Worm (Caenorhabditis elegans) whole organism, L3 larva: ENCODE measurements around the gene msp-49.

Source experiments
- ZK546.5 ChIP-seq: sonication (generic microtip); optimal IDR thresholded peaks from 2 replicates; lab custom pipeline; 2017; ENCODE audit warnings: missing biosample characterization, missing genetic modification characterization
- aly-2 ChIP-seq: fragments of 150-350 bp; optimal IDR thresholded peaks from 2 replicates; lab custom pipeline; 2014; ENCODE audit warnings: missing biosample characterization, missing genetic modification characterization
- ama-1 ChIP-seq: fragments of 150-350 bp; optimal IDR thresholded peaks from 2 replicates; lab custom pipeline; 2018
- ceh-16 ChIP-seq: sonication (generic microtip); optimal IDR thresholded peaks from 2 replicates; lab custom pipeline; 2017; ENCODE audit warnings: missing biosample characterization, missing genetic modification characterization
- ceh-28 ChIP-seq: fragments of 150-350 bp; optimal IDR thresholded peaks from 2 replicates; lab custom pipeline; 2014; ENCODE audit warnings: missing biosample characterization, missing genetic modification reagents, missing genetic modification characterization
- ceh-82 ChIP-seq: fragments of 150-350 bp; optimal IDR thresholded peaks from 2 replicates; lab custom pipeline; 2014; ENCODE audit warnings: missing biosample characterization, missing genetic modification characterization
- egl-5 ChIP-seq: fragments of 150-350 bp; optimal IDR thresholded peaks from 2 replicates; lab custom pipeline; 2017; ENCODE audit warnings: missing biosample characterization, missing genetic modification reagents, missing genetic modification characterization, inconsistent platforms
- elt-1 ChIP-seq: fragments of 150-350 bp; optimal IDR thresholded peaks from 2 replicates; lab custom pipeline; 2014; ENCODE audit warnings: missing biosample characterization, missing genetic modification characterization
- elt-2 ChIP-seq: sonication (generic microtip); optimal IDR thresholded peaks from 2 replicates; lab custom pipeline; 2016; ENCODE audit warnings: missing genetic modification reagents, mild to moderate bottlenecking, missing genetic modification characterization, missing compliant biosample characterization
- elt-3 ChIP-seq, 3 experiments: fragments of 150-350 bp in 1 of 3; sonication (generic microtip) in 2 of 3; optimal IDR thresholded peaks; 2 replicates in 2 of 3; 4 replicates in 1 of 3; lab custom pipeline; 2014 to 2017; ENCODE audit warnings: missing biosample characterization in 3 of 3, missing genetic modification characterization in 3 of 3
- fkh-10 ChIP-seq: sonication (generic microtip); optimal IDR thresholded peaks from 2 replicates; lab custom pipeline; 2017; ENCODE audit warnings: missing biosample characterization, missing genetic modification reagents, missing genetic modification characterization
- fkh-2 ChIP-seq: fragments of 150-350 bp; optimal IDR thresholded peaks from 2 replicates; lab custom pipeline; 2014; ENCODE audit warnings: missing biosample characterization, missing genetic modification reagents, missing genetic modification characterization
- fos-1 ChIP-seq: fragments of 150-350 bp; optimal IDR thresholded peaks from 2 replicates; lab custom pipeline; 2014; ENCODE audit warnings: missing biosample characterization, missing genetic modification characterization
- hmg-11 ChIP-seq: sonication (generic microtip); optimal IDR thresholded peaks from 2 replicates; lab custom pipeline; 2016; ENCODE audit warnings: missing genetic modification characterization, missing compliant biosample characterization
- jun-1 ChIP-seq: fragments of 150-350 bp; optimal IDR thresholded peaks from 2 replicates; lab custom pipeline; 2014; ENCODE audit warnings: missing biosample characterization, missing genetic modification reagents, missing genetic modification characterization
- lin-15B ChIP-seq: fragments of 150-350 bp; optimal IDR thresholded peaks from 2 replicates; lab custom pipeline; 2014; ENCODE audit warnings: missing biosample characterization, missing genetic modification characterization
- lin-39 ChIP-seq: fragments of 150-350 bp; optimal IDR thresholded peaks from 2 replicates; lab custom pipeline; 2018; ENCODE audit warnings: missing biosample characterization, missing genetic modification reagents, missing genetic modification characterization
- lsy-12 ChIP-seq: sonication (generic microtip); optimal IDR thresholded peaks from 2 replicates; lab custom pipeline; 2016; ENCODE audit warnings: mild to moderate bottlenecking, missing genetic modification characterization, missing compliant biosample characterization
- mdl-1 ChIP-seq: fragments of 150-350 bp; optimal IDR thresholded peaks from 2 replicates; lab custom pipeline; 2014; ENCODE audit warnings: missing biosample characterization, missing genetic modification characterization
- mml-1 ChIP-seq: fragments of 150-350 bp; sonication (generic microtip); optimal IDR thresholded peaks from 3 replicates; lab custom pipeline; 2014; ENCODE audit warnings: missing biosample characterization, missing genetic modification characterization
- nfya-1 ChIP-seq: sonication (generic microtip); optimal IDR thresholded peaks from 2 replicates; lab custom pipeline; 2017; ENCODE audit warnings: missing genetic modification characterization, mild to moderate bottlenecking, missing compliant biosample characterization, antibody characterized with exemption, moderate library complexity; ENCODE audit not compliant: insufficient read depth
- nhr-11 ChIP-seq: fragments of 150-350 bp; optimal IDR thresholded peaks from 2 replicates; lab custom pipeline; 2014; ENCODE audit warnings: missing biosample characterization, missing genetic modification characterization
- nhr-12 ChIP-seq: fragments of 150-350 bp; optimal IDR thresholded peaks from 2 replicates; lab custom pipeline; 2014; ENCODE audit warnings: missing biosample characterization, missing genetic modification characterization
- nhr-23 ChIP-seq: fragments of 150-350 bp; optimal IDR thresholded peaks from 2 replicates; lab custom pipeline; 2014; ENCODE audit warnings: missing biosample characterization, missing genetic modification reagents, missing genetic modification characterization
- nhr-237 ChIP-seq: fragments of 150-350 bp; optimal IDR thresholded peaks from 2 replicates; lab custom pipeline; 2014; ENCODE audit warnings: missing biosample characterization, missing genetic modification characterization
- nhr-28 ChIP-seq: fragments of 150-350 bp; optimal IDR thresholded peaks from 2 replicates; lab custom pipeline; 2014; ENCODE audit warnings: missing biosample characterization, missing genetic modification characterization
- nhr-43 ChIP-seq: sonication (generic microtip); optimal IDR thresholded peaks from 2 replicates; lab custom pipeline; 2016; ENCODE audit warnings: mild to moderate bottlenecking, missing genetic modification characterization, missing compliant biosample characterization; ENCODE audit not compliant: poor library complexity, severe bottlenecking
- nhr-67 ChIP-seq: fragments of 150-350 bp; optimal IDR thresholded peaks from 2 replicates; lab custom pipeline; 2014; ENCODE audit warnings: missing biosample characterization, missing genetic modification characterization
- nhr-76 ChIP-seq: fragments of 150-350 bp; sonication (generic microtip); optimal IDR thresholded peaks from 5 replicates; lab custom pipeline; 2014; ENCODE audit warnings: missing biosample characterization, missing genetic modification characterization
- nhr-77 ChIP-seq: fragments of 150-350 bp; optimal IDR thresholded peaks from 2 replicates; lab custom pipeline; 2014; ENCODE audit warnings: missing biosample characterization, missing genetic modification characterization
- pha-4 ChIP-seq: fragments of 150-350 bp; optimal IDR thresholded peaks from 2 replicates; lab custom pipeline; 2014; ENCODE audit warnings: missing biosample characterization, missing genetic modification reagents, missing genetic modification characterization
- pqm-1 ChIP-seq: fragments of 150-350 bp; optimal IDR thresholded peaks from 2 replicates; lab custom pipeline; 2017; ENCODE audit warnings: missing biosample characterization, missing genetic modification characterization, inconsistent platforms
- skn-1 ChIP-seq: fragments of 150-350 bp; optimal IDR thresholded peaks from 2 replicates; lab custom pipeline; 2014; ENCODE audit warnings: missing biosample characterization, missing genetic modification characterization
- snpc-4 ChIP-seq: fragments of 150-350 bp; optimal IDR thresholded peaks from 2 replicates; lab custom pipeline; 2014; ENCODE audit warnings: missing biosample characterization, missing genetic modification characterization
- tbx-2 ChIP-seq: sonication (generic microtip); optimal IDR thresholded peaks from 2 replicates; lab custom pipeline; 2016; ENCODE audit warnings: mild to moderate bottlenecking, missing genetic modification characterization, missing compliant biosample characterization
- unc-39 ChIP-seq: sonication (generic microtip); optimal IDR thresholded peaks from 4 replicates; lab custom pipeline; 2017; ENCODE audit warnings: missing biosample characterization, missing genetic modification characterization
- ztf-4 ChIP-seq: fragments of 150-350 bp; optimal IDR thresholded peaks from 2 replicates; lab custom pipeline; 2014; ENCODE audit warnings: missing biosample characterization, missing genetic modification characterization

Gene msp-49

ce11 chrII:5194066-5194465, at the start of gene msp-49:
msp-49 (plus strand) TSS chrII:5194366.
- TF ChIP-seq egl-5 (no peak), pqm-1 (tag; lab: Kevin White, UChicago) (no peak), nhr-28 (no peak)

DNA sequence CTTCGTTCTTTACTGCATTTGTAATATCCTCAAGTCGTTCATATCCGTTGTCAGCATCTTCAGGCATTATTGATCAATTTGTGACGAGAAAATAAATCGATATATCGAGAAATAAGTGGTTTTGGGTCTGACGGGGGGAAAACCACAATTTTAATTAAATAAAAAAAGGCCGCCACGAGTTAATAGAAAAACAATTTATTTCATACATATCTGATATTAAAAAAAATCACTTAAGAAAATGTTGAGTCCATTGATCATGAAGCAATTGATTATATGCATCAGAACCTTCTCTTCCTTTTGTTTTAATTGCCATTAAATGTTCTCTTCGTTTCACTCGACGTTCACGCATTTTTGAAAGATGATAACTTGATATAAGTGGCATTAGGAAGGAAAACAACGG, 45.8 kb upstream of the msp-49 start, which contains the start of gene F58A6.5:
Gene F58A6.5 (minus strand): TSS at position 101 of the 400 bp plus-strand sequence.
- no peak for TF ChIP-seq tbx-2 (tag; lab: Kevin White, UChicago)
- no peak for TF ChIP-seq aly-2
- no peak for TF ChIP-seq nhr-67
- no peak for TF ChIP-seq ztf-4 (tag; lab: Kevin White, UChicago)
- no peak for TF ChIP-seq nhr-77 (tag; lab: Kevin White, UChicago)
- no peak for TF ChIP-seq lin-39
- no peak for TF ChIP-seq snpc-4
- TF ChIP-seq hmg-11 (tag; lab: Kevin White, UChicago) = no peak
- no peak for TF ChIP-seq mdl-1 (tag; lab: Kevin White, UChicago)
- no peak for TF ChIP-seq ceh-82
- no peak for TF ChIP-seq nfya-1 (tag; lab: Kevin White, UChicago)
- TF ChIP-seq nhr-11 = no peak
- no peak for TF ChIP-seq nhr-23 (tag; lab: Kevin White, UChicago)
- no peak for TF ChIP-seq elt-2

DNA sequence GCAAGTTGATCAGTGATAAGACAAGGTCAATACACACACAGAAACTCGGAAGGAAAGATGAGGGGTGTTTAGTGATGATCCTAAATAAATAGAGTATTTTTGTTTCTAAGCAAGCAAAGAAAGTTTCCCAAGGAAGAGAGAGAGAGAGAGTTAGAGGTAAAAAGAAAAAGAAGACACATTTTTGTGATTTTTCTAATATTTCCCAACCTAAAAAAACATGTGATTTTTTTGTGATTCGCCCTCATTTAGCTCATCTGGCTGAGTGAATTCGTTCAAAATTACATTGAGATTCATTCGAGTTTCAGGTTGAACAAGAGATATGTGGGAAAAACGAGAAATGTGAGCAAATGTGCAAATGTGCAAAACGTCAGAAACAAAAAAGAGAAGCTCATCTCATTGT, 43.3 kb upstream of the msp-49 start, which contains the start of gene srb-16:
Gene srb-16 (minus strand): TSS at position 101 of the 400 bp plus-strand sequence.
- TF ChIP-seq aly-2 (no peak), fos-1 (no peak), ceh-28 (tag; lab: Kevin White, UChicago) (no peak), mml-1 (tag; lab: Kevin White, UChicago) (no peak)

- TF ChIP-seq skn-1 (tag; lab: Kevin White, UChicago) (no peak), ama-1 (lab: Kevin White, UChicago) (no peak), ceh-16 (tag; lab: Kevin White, UChicago) (no peak), mdl-1 (tag; lab: Kevin White, UChicago) (no peak), fos-1 (no peak), ceh-82 (no peak), ZK546.5 (tag; lab: Kevin White, UChicago) (no peak)
Observed at ce11 chrII:5154540-5154939, 39.6 kb upstream of the msp-49 start, which contains the start of gene srb-12. srb-12 (minus strand) TSS chrII:5154640.

DNA sequence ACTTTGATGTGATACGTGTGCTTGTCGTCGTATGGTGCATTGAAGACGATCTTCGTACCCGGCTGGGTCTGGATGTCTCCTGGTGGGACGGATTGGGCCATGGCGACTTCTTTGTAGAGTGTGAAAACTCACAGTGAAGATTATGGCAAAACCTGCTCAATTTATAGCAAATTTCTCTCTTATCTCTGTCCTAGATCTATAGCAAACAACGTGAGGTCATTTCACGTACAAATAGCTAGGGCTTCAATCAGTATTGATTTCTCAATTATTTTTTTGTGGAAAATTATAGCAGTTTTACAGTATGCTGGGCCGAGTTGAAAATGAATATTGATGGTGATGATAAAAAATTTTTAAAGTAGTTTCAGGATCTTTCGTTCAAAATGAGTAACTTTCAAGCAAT, 37.2 kb upstream of the msp-49 start, which contains the start of gene msp-45:
Gene msp-45 (minus strand): TSS at position 101 of the 400 bp plus-strand sequence.
- TF ChIP-seq skn-1 (tag; lab: Kevin White, UChicago) = no peak
- TF ChIP-seq mml-1 (tag; lab: Kevin White, UChicago) = no peak
- TF ChIP-seq ceh-82 = no peak
- TF ChIP-seq nhr-23 (tag; lab: Kevin White, UChicago) = no peak
- no peak for TF ChIP-seq fkh-2 (tag; lab: Kevin White, UChicago)
- TF ChIP-seq nhr-76 (tag; lab: Kevin White, UChicago) = no peak
- no peak for TF ChIP-seq nhr-43
- TF ChIP-seq elt-1 (tag; lab: Kevin White, UChicago) = no peak
- TF ChIP-seq unc-39 = no peak
- TF ChIP-seq nhr-67 = no peak
- TF ChIP-seq lsy-12 (tag; lab: Kevin White, UChicago) = no peak
- no peak for TF ChIP-seq hmg-11 (tag; lab: Kevin White, UChicago)
- TF ChIP-seq fos-1 = no peak
- TF ChIP-seq aly-2 = no peak

ce11 chrII:5157525-5157924, 36.6 kb upstream of the msp-49 start, which contains the start of gene srb-13:
srb-13 (minus strand) TSS chrII:5157625.
- TF ChIP-seq ceh-16 (tag; lab: Kevin White, UChicago) (no peak), aly-2 (no peak), pha-4 (tag; lab: Kevin White, UChicago) (no peak), nhr-237 (no peak), fkh-10 (GFP tag; lab: Kevin White, UChicago) (no peak), ceh-28 (tag; lab: Kevin White, UChicago) (no peak), pqm-1 (tag; lab: Kevin White, UChicago) (no peak), lin-15B (no peak), ceh-82 (no peak), jun-1 (tag; lab: Kevin White, UChicago) (no peak), nhr-11 (no peak), nhr-12 (tag; lab: Kevin White, UChicago) (no peak), nhr-77 (tag; lab: Kevin White, UChicago) (no peak), unc-39 (no peak), nhr-23 (tag; lab: Kevin White, UChicago) (no peak), elt-3 (tag; optimal IDR thresholded peaks at IDR 0.05; lab: Kevin White, UChicago) (no peak), lsy-12 (tag; lab: Kevin White, UChicago) (no peak)
